Fruit fly (Drosophila melanogaster): ENCODE data around the gene pasi1.
A peak's percentile ranks its signal among the peaks of the same experiment; 100 is the strongest.

The pasi1 gene

DNA sequence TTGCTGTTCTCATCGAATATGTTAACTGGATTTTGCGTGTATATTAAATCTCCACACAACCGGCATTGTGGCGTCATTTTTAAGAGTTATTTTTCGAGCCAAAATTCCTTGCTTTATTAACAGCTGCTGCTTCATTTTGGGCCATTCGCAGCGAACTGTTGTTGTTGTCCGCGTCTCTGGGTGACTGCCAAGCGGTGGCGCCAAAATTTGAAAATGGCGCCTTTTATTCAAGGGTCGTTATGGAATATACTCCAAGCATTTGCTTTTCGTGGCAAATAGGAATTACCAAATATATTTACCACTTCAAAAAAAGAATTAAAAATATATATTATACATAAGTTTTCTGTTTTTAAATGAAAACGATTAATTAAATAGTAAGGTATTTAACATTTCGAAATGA is 10.2 kb downstream of the pasi1 start, which contains the start of gene Nnk (continued):
- no peak for TF ChIP-seq CHES-1-like (GFP tag; optimal IDR thresholded peaks at IDR 0.05)
- no peak for TF ChIP-seq CG17612 (GFP tag; IDR thresholded peaks at IDR 0.05)
- no peak for TF ChIP-seq CG5245 (GFP tag; optimal IDR thresholded peaks at IDR 0.05)
- TF ChIP-seq Eip74EF (GFP tag; optimal IDR thresholded peaks at IDR 0.05), result no peak
- no peak for TF ChIP-seq CG3407 (GFP tag; optimal IDR thresholded peaks at IDR 0.05)
- peak; percentile 56 for TF ChIP-seq CG4617 (GFP tag; optimal IDR thresholded peaks at IDR 0.05; ENCODE audit: borderline replicate concordance)
- TF ChIP-seq CG11504 (tag; optimal IDR thresholded peaks at IDR 0.05), result no peak
- no peak for TF ChIP-seq PHDP (tag; optimal IDR thresholded peaks at IDR 0.05)
- TF ChIP-seq ab (GFP tag; optimal IDR thresholded peaks at IDR 0.05), result no peak
- no peak for TF ChIP-seq insv (GFP tag; optimal IDR thresholded peaks at IDR 0.05)
- TF ChIP-seq yki (optimal IDR thresholded peaks at IDR 0.05), result peak; percentile 64
- TF ChIP-seq Hr39 (optimal IDR thresholded peaks at IDR 0.05), result no peak
- TF ChIP-seq prd (optimal IDR thresholded peaks at IDR 0.05), result no peak
- no peak for TF ChIP-seq prd (GFP tag; IDR thresholded peaks at IDR 0.05)
- no peak for TF ChIP-seq CG5953 (GFP tag; IDR thresholded peaks at IDR 0.05)
- TF ChIP-seq gro (GFP tag; optimal IDR thresholded peaks at IDR 0.05), result no peak
- TF ChIP-seq CG2116 (GFP tag; optimal IDR thresholded peaks at IDR 0.05), result no peak
- no peak for TF ChIP-seq Atf3 (GFP tag; optimal IDR thresholded peaks at IDR 0.05)
- TF ChIP-seq CG9609 (GFP tag; optimal IDR thresholded peaks at IDR 0.05), result no peak
- TF ChIP-seq Aef1 (GFP tag; IDR thresholded peaks at IDR 0.05), result no peak
- no peak for TF ChIP-seq CG8290 (GFP tag; optimal IDR thresholded peaks at IDR 0.05)
- TF ChIP-seq CG8290 (tag; optimal IDR thresholded peaks at IDR 0.05), result no peak
- no peak for TF ChIP-seq grau (tag; optimal IDR thresholded peaks at IDR 0.05)
- TF ChIP-seq Awh (GFP tag; IDR thresholded peaks at IDR 0.05), result no peak
- peak; percentile 30 for TF ChIP-seq CG14710 (tag; optimal IDR thresholded peaks at IDR 0.05)
- no peak for TF ChIP-seq jumu (GFP tag; optimal IDR thresholded peaks at IDR 0.05)
- no peak for TF ChIP-seq CG9876 (GFP tag; optimal IDR thresholded peaks at IDR 0.05)
- no peak for TF ChIP-seq Blimp-1 (GFP tag; optimal IDR thresholded peaks at IDR 0.05)
- peak; percentile 45 for TF ChIP-seq stwl (tag; optimal IDR thresholded peaks at IDR 0.05)
- TF ChIP-seq CG17186 (GFP tag; optimal IDR thresholded peaks at IDR 0.05), result no peak
- TF ChIP-seq kni (GFP tag; optimal IDR thresholded peaks at IDR 0.05), result no peak
- no peak for TF ChIP-seq dmrt11E (tag; optimal IDR thresholded peaks at IDR 0.05)
- no peak for TF ChIP-seq ssp (GFP tag; IDR thresholded peaks at IDR 0.05)
- no peak for TF ChIP-seq Dek (tag; optimal IDR thresholded peaks at IDR 0.05)
- no peak for TF ChIP-seq org-1 (GFP tag; optimal IDR thresholded peaks at IDR 0.05)
- no peak for TF ChIP-seq CG18262 (tag; optimal IDR thresholded peaks at IDR 0.05)
- no peak for TF ChIP-seq CG2199 (GFP tag; IDR thresholded peaks at IDR 0.05)
- no peak for TF ChIP-seq ERR (GFP tag; optimal IDR thresholded peaks at IDR 0.05)
- no peak for TF ChIP-seq crc (GFP tag; optimal IDR thresholded peaks at IDR 0.05)
- TF ChIP-seq CG10565 (GFP tag; optimal IDR thresholded peaks at IDR 0.05), result no peak
- no peak for TF ChIP-seq btn (GFP tag; optimal IDR thresholded peaks at IDR 0.05)
- no peak for TF ChIP-seq zfh1 (GFP tag; IDR thresholded peaks at IDR 0.05)
- no peak for TF ChIP-seq nerfin-1 (tag; optimal IDR thresholded peaks at IDR 0.05)
- TF ChIP-seq CG32767 (GFP tag; IDR thresholded peaks at IDR 0.05), result no peak

DNA sequence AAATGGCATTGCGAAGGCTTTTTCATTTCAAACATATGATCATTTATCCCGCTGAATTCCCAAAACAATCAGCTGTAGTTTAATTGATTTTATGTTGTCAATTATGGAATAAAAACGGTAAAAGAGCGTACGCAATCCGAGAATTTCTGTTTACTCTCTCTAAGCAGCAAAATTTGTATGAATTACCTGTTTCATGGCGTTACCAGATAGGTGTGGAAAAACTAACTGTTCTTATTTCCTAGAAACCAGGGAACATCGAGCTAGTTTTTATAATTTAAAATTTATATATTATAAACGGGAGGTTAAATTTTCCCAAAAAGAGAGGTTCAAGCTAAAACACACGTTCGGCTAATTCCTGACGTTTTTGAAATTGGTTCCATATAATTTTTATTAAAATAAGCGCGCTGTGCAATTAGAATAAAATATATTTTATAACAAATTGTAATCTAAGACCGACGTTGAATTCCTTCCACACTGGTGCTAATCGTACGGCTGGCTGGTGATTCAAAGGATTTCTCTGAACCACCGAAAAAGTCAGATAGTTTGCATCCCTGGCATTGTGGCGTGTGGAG is 12.2 kb downstream of the pasi1 start, which contains the start of gene CG17801:
Gene CG17801 (minus strand): TSS at position 51 of the 572 bp plus-strand sequence.
- peak; percentile 4; the same call in 1 of the 2 replicates for TF ChIP-seq CG6689 (GFP tag; IDR thresholded peaks at IDR 0.05)
- TF ChIP-seq bsh (GFP tag; optimal IDR thresholded peaks at IDR 0.05), result peak in 1 of 2 experiments; percentile 2
- TF ChIP-seq sd (tag; optimal IDR thresholded peaks at IDR 0.05), result no peak
- TF ChIP-seq Lpt (GFP tag; optimal IDR thresholded peaks at IDR 0.05), result no peak
- TF ChIP-seq Blimp-1 (GFP tag; optimal IDR thresholded peaks at IDR 0.05), result no peak
- TF ChIP-seq sug (tag; optimal IDR thresholded peaks at IDR 0.05), result no peak
- peak; percentile 14 for TF ChIP-seq Sox100B (GFP tag; optimal IDR thresholded peaks at IDR 0.05)
- no peak for TF ChIP-seq E2f2 (GFP tag; IDR thresholded peaks at IDR 0.05)
- TF ChIP-seq pho (GFP tag; optimal IDR thresholded peaks at IDR 0.05), result no peak
- peak; percentile 15 for TF ChIP-seq CG18599 (GFP tag; optimal IDR thresholded peaks at IDR 0.05)
- no peak for TF ChIP-seq ash1 (GFP tag; optimal IDR thresholded peaks at IDR 0.05)
- TF ChIP-seq CG1233 (GFP tag; optimal IDR thresholded peaks at IDR 0.05), result peak; percentile 14

Measured in whole organism, embryonic.